Worm (Caenorhabditis elegans) whole organism, young adult: ENCODE measurements around the gene cdc-48.1.

ENCODE experiments used
- B0019.2 ChIP-seq: fragments of 200-800 bp; sonication (Bioruptor generic); conservative IDR thresholded peaks from 2 replicates; pipeline ENCODE4 v1.3.6; 2022; ENCODE audit warnings: missing genetic modification reagents, missing genetic modification characterization, missing compliant biosample characterization
- B0336.3 ChIP-seq: fragments of 200-800 bp; sonication (Bioruptor generic); IDR thresholded peaks from 2 replicates; pipeline ENCODE4 v1.3.6; 2022; ENCODE audit warnings: missing genetic modification characterization, missing compliant biosample characterization
- C17E4.6 ChIP-seq: fragments of 200-800 bp; sonication (Bioruptor generic); IDR thresholded peaks from 2 replicates; pipeline ENCODE4 v1.3.6; 2022; ENCODE audit warnings: missing genetic modification reagents, missing genetic modification characterization, missing compliant biosample characterization
- F23B12.7 ChIP-seq: sonication (generic microtip); optimal IDR thresholded peaks from 2 replicates; lab custom pipeline; 2017; ENCODE audit warnings: missing genetic modification characterization, mild to moderate bottlenecking, missing compliant biosample characterization, antibody characterized with exemption, moderate library complexity; ENCODE audit not compliant: insufficient read depth
- F33H1.4 ChIP-seq: fragments of 200-800 bp; sonication (Bioruptor generic); IDR thresholded peaks from 2 replicates; pipeline ENCODE4 v1.3.6; 2022; ENCODE audit warnings: missing genetic modification reagents, missing genetic modification characterization, missing compliant biosample characterization
- F52B5.7 ChIP-seq: sonication (generic microtip); optimal IDR thresholded peaks from 2 replicates; lab custom pipeline; 2016; ENCODE audit warnings: mild to moderate bottlenecking, missing genetic modification characterization, missing compliant biosample characterization
- K11D2.4 ChIP-seq: fragments of 200-800 bp; sonication (Bioruptor generic); IDR thresholded peaks from 2 replicates; pipeline ENCODE4 v1.3.6; 2022; ENCODE audit warnings: missing genetic modification reagents, missing genetic modification characterization, missing compliant biosample characterization
- Y95B8A.8 ChIP-seq: fragments of 200-800 bp; sonication (Bioruptor generic); IDR thresholded peaks from 2 replicates; pipeline ENCODE4 v1.3.6; 2022; ENCODE audit warnings: missing genetic modification reagents, missing genetic modification characterization, missing compliant biosample characterization
- ama-1 ChIP-seq, 3 experiments: fragments of 150-350 bp in 1 of 3; sonication (generic microtip) in 2 of 3; optimal IDR thresholded peaks; 2 replicates each; lab custom pipeline; 2014 to 2018; ENCODE audit warnings: missing biosample characterization in 2 of 3, missing genetic modification characterization in 2 of 3, missing genetic modification reagents in 2 of 3
- aptf-3 ChIP-seq: fragments of 200-800 bp; sonication (Bioruptor generic); IDR thresholded peaks from 2 replicates; pipeline ENCODE4 v1.3.6; 2022; ENCODE audit warnings: missing genetic modification characterization, missing compliant biosample characterization
- athp-1 ChIP-seq: sonication (generic microtip); optimal IDR thresholded peaks from 2 replicates; lab custom pipeline; 2017; ENCODE audit warnings: mild to moderate bottlenecking, missing genetic modification characterization, missing compliant biosample characterization
- attf-3 ChIP-seq: fragments of 200-800 bp; sonication (Bioruptor generic); conservative IDR thresholded peaks from 2 replicates; pipeline ENCODE4 v1.3.6; 2022; ENCODE audit warnings: missing genetic modification reagents, missing genetic modification characterization, missing compliant biosample characterization
- attf-5 ChIP-seq: fragments of 200-800 bp; sonication (Bioruptor generic); optimal IDR thresholded peaks from 2 replicates; lab custom pipeline; 2018; ENCODE audit warnings: mild to moderate bottlenecking, missing genetic modification characterization, missing compliant biosample characterization
- cebp-1 ChIP-seq, 2 experiments: fragments of 200-800 bp in 1 of 2; sonication (Bioruptor generic) in 1 of 2; sonication (generic microtip) in 1 of 2; IDR thresholded peaks in 1 of 2; optimal IDR thresholded peaks in 1 of 2; 2 replicates each; pipeline versions ENCODE4 v1.3.6 to Lab custom; 2017 to 2022; ENCODE audit warnings: missing compliant biosample characterization in 2 of 2, missing genetic modification characterization in 2 of 2, mild to moderate bottlenecking in 1 of 2, missing genetic modification reagents in 1 of 2, moderate library complexity in 1 of 2
- cebp-2 ChIP-seq: fragments of 200-800 bp; sonication (Bioruptor generic); IDR thresholded peaks from 2 replicates; pipeline ENCODE4 v1.3.6; 2022; ENCODE audit warnings: missing genetic modification characterization, missing compliant biosample characterization
- ceh-100 ChIP-seq: fragments of 200-800 bp; sonication (Bioruptor generic); IDR thresholded peaks from 2 replicates; pipeline ENCODE4 v1.3.6; 2022; ENCODE audit warnings: missing genetic modification reagents, missing genetic modification characterization, missing compliant biosample characterization
- ceh-79 ChIP-seq: sonication (generic microtip); optimal IDR thresholded peaks from 2 replicates; lab custom pipeline; 2017; ENCODE audit warnings: mild to moderate bottlenecking, missing genetic modification characterization, missing compliant biosample characterization
- efl-1 ChIP-seq: fragments of 150-350 bp; optimal IDR thresholded peaks from 2 replicates; lab custom pipeline; 2014; ENCODE audit warnings: missing biosample characterization, missing genetic modification reagents, missing genetic modification characterization
- egl-44 ChIP-seq: fragments of 200-800 bp; sonication (Bioruptor generic); IDR thresholded peaks from 2 replicates; pipeline ENCODE4 v1.3.6; 2022; ENCODE audit warnings: missing genetic modification reagents, missing genetic modification characterization, missing compliant biosample characterization
- egrh-3 ChIP-seq: fragments of 200-800 bp; sonication (Bioruptor generic); IDR thresholded peaks from 2 replicates; pipeline ENCODE4 v1.3.6; 2022; ENCODE audit warnings: missing genetic modification reagents, missing genetic modification characterization, missing compliant biosample characterization
- gei-17 ChIP-seq: fragments of 200-800 bp; sonication (Bioruptor generic); optimal IDR thresholded peaks from 2 replicates; lab custom pipeline; 2018; ENCODE audit warnings: mild to moderate bottlenecking, missing genetic modification characterization, missing compliant biosample characterization
- hlh-26 ChIP-seq: fragments of 200-800 bp; sonication (Bioruptor generic); conservative IDR thresholded peaks from 2 replicates; pipeline ENCODE4 v1.3.6; 2022; ENCODE audit warnings: missing genetic modification reagents, missing genetic modification characterization, missing compliant biosample characterization
- hmg-1.2 ChIP-seq: fragments of 200-800 bp; sonication (Bioruptor generic); IDR thresholded peaks from 2 replicates; pipeline ENCODE4 v1.3.6; 2022; ENCODE audit warnings: missing genetic modification reagents, missing genetic modification characterization, missing compliant biosample characterization
- hsf-1 ChIP-seq: fragments of 200-800 bp; sonication (Bioruptor generic); IDR thresholded peaks from 2 replicates; pipeline ENCODE4 v1.3.6; 2022; ENCODE audit warnings: missing genetic modification reagents, missing genetic modification characterization, missing compliant biosample characterization
- let-526 ChIP-seq: fragments of 200-800 bp; sonication (Bioruptor generic); IDR thresholded peaks from 2 replicates; pipeline ENCODE4 v1.3.6; 2022; ENCODE audit warnings: missing genetic modification reagents, missing genetic modification characterization, missing compliant biosample characterization
- let-607 ChIP-seq, 2 experiments: fragments of 200-800 bp in 1 of 2; sonication (Bioruptor generic) in 1 of 2; sonication (generic microtip) in 1 of 2; optimal IDR thresholded peaks; 2 replicates each; lab custom pipeline; 2016 to 2018; ENCODE audit warnings: mild to moderate bottlenecking in 2 of 2, missing compliant biosample characterization in 2 of 2, missing genetic modification characterization in 2 of 2, moderate library complexity in 2 of 2, missing genotype in 1 of 2
- lin-40 ChIP-seq: sonication (generic microtip); optimal IDR thresholded peaks from 2 replicates; lab custom pipeline; 2016; ENCODE audit warnings: missing genetic modification characterization, mild to moderate bottlenecking, missing compliant biosample characterization, missing genotype, missing genetic modification reagents
- lsy-27 ChIP-seq: sonication (generic microtip); optimal IDR thresholded peaks from 2 replicates; lab custom pipeline; 2017; ENCODE audit warnings: missing genetic modification characterization, mild to moderate bottlenecking, missing compliant biosample characterization, antibody characterized with exemption, missing genotype, borderline replicate concordance; ENCODE audit not compliant: insufficient read depth
- madf-6 ChIP-seq: fragments of 200-800 bp; sonication (Bioruptor generic); IDR thresholded peaks from 2 replicates; pipeline ENCODE4 v1.3.6; 2022; ENCODE audit warnings: missing genetic modification reagents, missing genetic modification characterization, missing compliant biosample characterization
- mes-4 ChIP-seq: sonication (generic microtip); optimal IDR thresholded peaks from 2 replicates; lab custom pipeline; 2016; ENCODE audit warnings: missing genotype, missing genetic modification characterization, missing compliant biosample characterization
- mxl-1 ChIP-seq: sonication (generic microtip); optimal IDR thresholded peaks from 2 replicates; lab custom pipeline; 2016; ENCODE audit warnings: missing genetic modification characterization, missing compliant biosample characterization
- nfyb-1 ChIP-seq: fragments of 200-800 bp; sonication (Bioruptor generic); IDR thresholded peaks from 2 replicates; pipeline ENCODE4 v1.3.6; 2022; ENCODE audit warnings: missing genetic modification reagents, missing genetic modification characterization, missing compliant biosample characterization
- nhr-179 ChIP-seq: sonication (generic microtip); optimal IDR thresholded peaks from 2 replicates; lab custom pipeline; 2016; ENCODE audit warnings: mild to moderate bottlenecking, missing genetic modification characterization, missing compliant biosample characterization
- nhr-90 ChIP-seq: sonication (generic microtip); optimal IDR thresholded peaks from 2 replicates; lab custom pipeline; 2016; ENCODE audit warnings: missing genotype, mild to moderate bottlenecking, missing genetic modification characterization, missing compliant biosample characterization
- pbrm-1 ChIP-seq: fragments of 200-800 bp; sonication (Bioruptor generic); IDR thresholded peaks from 2 replicates; pipeline ENCODE4 v1.3.6; 2022; ENCODE audit warnings: missing genetic modification reagents, missing genetic modification characterization, missing compliant biosample characterization
- pha-4 ChIP-seq: fragments of 150-350 bp; sonication (generic microtip); optimal IDR thresholded peaks from 2 replicates; lab custom pipeline; 2014; ENCODE audit warnings: missing biosample characterization, missing genetic modification reagents, missing genetic modification characterization
- repo-1 ChIP-seq: sonication (generic microtip); optimal IDR thresholded peaks from 2 replicates; lab custom pipeline; 2017; ENCODE audit warnings: mild to moderate bottlenecking, missing genetic modification characterization, missing compliant biosample characterization
- sdz-38 ChIP-seq: sonication (generic microtip); optimal IDR thresholded peaks from 2 replicates; lab custom pipeline; 2016; ENCODE audit warnings: missing genotype, missing genetic modification characterization, missing compliant biosample characterization
- snpc-1.1 ChIP-seq: sonication (generic microtip); optimal IDR thresholded peaks from 2 replicates; lab custom pipeline; 2017; ENCODE audit warnings: missing genetic modification characterization, mild to moderate bottlenecking, missing compliant biosample characterization, antibody characterized with exemption, moderate library complexity, missing genotype, missing genetic modification reagents; ENCODE audit not compliant: insufficient read depth
- somi-1 ChIP-seq: fragments of 200-800 bp; sonication (Bioruptor generic); optimal IDR thresholded peaks from 2 replicates; lab custom pipeline; 2018; ENCODE audit warnings: mild to moderate bottlenecking, missing genetic modification characterization, missing compliant biosample characterization
- zfh-2 ChIP-seq: fragments of 200-800 bp; sonication (Bioruptor generic); conservative IDR thresholded peaks from 2 replicates; pipeline ENCODE4 v1.3.6; 2022; ENCODE audit warnings: missing genetic modification reagents, missing genetic modification characterization, missing compliant biosample characterization
- ztf-18 ChIP-seq: sonication (generic microtip); optimal IDR thresholded peaks from 2 replicates; lab custom pipeline; 2016; ENCODE audit warnings: missing genotype, mild to moderate bottlenecking, missing genetic modification characterization, missing compliant biosample characterization

Gene cdc-48.1

DNA sequence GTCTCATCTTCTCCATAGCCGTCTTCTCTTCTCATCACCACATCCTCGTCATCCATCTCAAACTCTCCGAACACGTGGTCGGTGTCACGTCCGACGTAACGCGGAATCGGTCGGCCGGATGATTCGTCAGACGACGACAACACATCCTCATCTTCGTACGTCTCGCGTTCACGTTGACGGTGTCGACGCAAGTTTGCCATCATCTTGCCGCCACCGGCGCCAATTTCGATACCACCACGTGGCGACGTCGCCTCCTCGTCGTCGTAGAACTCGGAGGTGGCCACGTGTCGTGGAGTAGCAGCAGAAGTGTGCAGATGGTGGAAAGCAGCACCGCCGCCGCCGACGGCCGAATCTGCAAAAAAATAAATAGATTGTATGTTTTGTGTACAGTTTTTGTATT lies 15.9 kb downstream of the cdc-48.1 start (continued):
- TF ChIP-seq let-607 (tag; optimal IDR thresholded peaks at IDR 0.05; lab: Kevin White, UChicago), result peak in 1 of 2 experiments; percentile 0
- peak; percentile 17 for TF ChIP-seq athp-1 (tag; lab: Kevin White, UChicago)
- TF ChIP-seq pbrm-1 (GFP tag; lab: Robert Waterston, UW), result peak; percentile 42; the same call in 1 of the 2 replicates
- no peak for TF ChIP-seq lsy-27 (tag; lab: Kevin White, UChicago)
- no peak for TF ChIP-seq hlh-26
- TF ChIP-seq mes-4, result no peak
- no peak for TF ChIP-seq cebp-1 (GFP tag; IDR thresholded peaks at IDR 0.05; lab: Robert Waterston, UW)
- TF ChIP-seq cebp-1 (tag; optimal IDR thresholded peaks at IDR 0.05; lab: Kevin White, UChicago), result peak; percentile 41
- peak; percentile 66; the same call in 1 of the 2 replicates for TF ChIP-seq B0336.3 (GFP tag; lab: Robert Waterston, UW)
- TF ChIP-seq mxl-1 (tag; lab: Kevin White, UChicago), result no peak
- TF ChIP-seq ama-1 (optimal IDR thresholded peaks at IDR 0.05; lab: Kevin White, UChicago), result peak; percentile 62
- no peak for TF ChIP-seq ama-1 (GFP tag; optimal IDR thresholded peaks at IDR 0.05; lab: Kevin White, UChicago)
- TF ChIP-seq let-526 (GFP tag; lab: Robert Waterston, UW), result 0 out of 2 replicates have a peak, but pooled peaks have one; percentile 52
- peak; percentile 71 for TF ChIP-seq egrh-3
- no peak for TF ChIP-seq madf-6 (GFP tag; lab: Robert Waterston, UW)
- TF ChIP-seq attf-5, result peak; percentile 30
- no peak for TF ChIP-seq B0019.2 (GFP tag; lab: Robert Waterston, UW)
- peak; percentile 85 for TF ChIP-seq F52B5.7 (tag; lab: Kevin White, UChicago)
- no peak for TF ChIP-seq ceh-79 (tag; lab: Kevin White, UChicago)
- TF ChIP-seq efl-1 (GFP tag; lab: Kevin White, UChicago), result no peak

DNA sequence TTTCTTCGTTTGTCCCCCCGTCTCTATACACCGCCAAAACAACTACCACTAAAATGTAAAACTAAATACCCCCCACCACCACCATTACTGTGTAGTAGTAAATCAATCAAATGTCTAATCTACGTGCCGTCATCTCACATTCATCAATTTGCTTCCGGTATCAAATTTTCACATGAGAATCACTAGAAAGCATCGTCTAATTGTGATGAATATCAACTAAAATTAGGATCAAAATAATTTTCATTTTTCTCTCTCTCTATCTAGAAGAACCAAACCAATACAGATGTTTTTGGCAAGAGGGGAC lies 16.5 kb downstream of the cdc-48.1 start:
- TF ChIP-seq nfyb-1 (GFP tag; lab: Robert Waterston, UW) (0 out of 2 replicates have a peak, but pooled peaks have one; percentile 7), pha-4 (tag; lab: Kevin White, UChicago) (peak; percentile 30), ztf-18 (tag; lab: Kevin White, UChicago) (no peak), Y95B8A.8 (GFP tag; lab: Robert Waterston, UW) (0 out of 2 replicates have a peak, but pooled peaks have one; percentile 10), lin-40 (tag; lab: Kevin White, UChicago) (no peak)

DNA sequence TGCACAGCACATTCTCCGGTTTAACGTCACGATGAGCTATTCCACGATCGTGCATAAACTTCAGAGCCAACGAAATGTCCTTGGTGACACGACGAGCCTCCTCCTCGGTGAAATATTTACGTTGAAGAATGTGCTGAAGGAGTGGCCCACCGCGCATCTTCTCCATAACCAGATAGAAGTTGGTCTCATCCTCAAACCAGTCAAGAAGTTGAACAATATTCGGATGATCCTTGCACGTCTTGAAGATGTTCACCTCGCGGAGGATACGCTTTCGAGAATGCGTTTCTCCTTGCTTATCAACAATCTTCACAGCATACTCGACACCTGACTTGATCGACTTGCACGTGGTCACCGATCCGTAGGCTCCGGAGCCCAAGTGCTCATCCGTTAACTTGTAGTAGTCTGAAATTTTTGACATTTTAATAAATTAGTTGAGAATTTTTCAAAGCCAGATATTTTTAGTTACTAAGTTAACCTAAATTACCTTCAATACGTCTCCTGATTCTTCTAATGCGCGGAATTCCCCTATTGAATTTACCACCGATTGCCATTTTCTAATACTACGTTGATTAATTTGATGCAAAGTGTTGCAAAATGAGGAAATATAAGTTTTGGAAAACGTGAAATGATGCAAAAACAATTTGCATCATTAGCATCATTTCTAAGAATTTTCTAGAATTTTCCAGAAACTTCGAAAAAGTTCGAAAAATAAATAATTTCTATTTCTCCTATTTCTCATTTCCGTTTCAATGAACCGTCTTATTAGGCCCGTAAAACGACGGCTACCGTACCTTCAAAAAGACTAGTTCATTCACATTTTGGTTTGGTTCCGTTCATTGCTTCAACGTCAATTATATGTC lies 17.1 kb downstream of the cdc-48.1 start:
- TF ChIP-seq nhr-179 (tag; lab: Kevin White, UChicago) (no peak), gei-17 (GFP tag; lab: Kevin White, UChicago) (no peak), F23B12.7 (tag; lab: Kevin White, UChicago) (no peak), sdz-38 (no peak), hmg-1.2 (GFP tag; lab: Robert Waterston, UW) (peak; percentile 18; the same call in 1 of the 2 replicates), snpc-1.1 (tag; lab: Kevin White, UChicago) (no peak), lin-40 (tag; lab: Kevin White, UChicago) (no peak), egl-44 (GFP tag; lab: Robert Waterston, UW) (peak; percentile 66; the same call in 1 of the 2 replicates), hsf-1 (GFP tag; lab: Robert Waterston, UW) (peak; percentile 85), repo-1 (tag; lab: Kevin White, UChicago) (peak; percentile 73), F52B5.7 (tag; lab: Kevin White, UChicago) (no peak), nhr-90 (tag; lab: Kevin White, UChicago) (peak; percentile 35), zfh-2 (GFP tag; lab: Robert Waterston, UW) (peak; percentile 52), somi-1 (GFP tag; lab: Kevin White, UChicago) (no peak), C17E4.6 (GFP tag; lab: Robert Waterston, UW) (no peak), aptf-3 (GFP tag; lab: Robert Waterston, UW) (peak; percentile 6; the same call in 1 of the 2 replicates), cebp-2 (0 out of 2 replicates have a peak, but pooled peaks have one; percentile 24), ceh-100 (GFP tag; lab: Robert Waterston, UW) (0 out of 2 replicates have a peak, but pooled peaks have one; percentile 8), K11D2.4 (no peak), ama-1 (optimal IDR thresholded peaks at IDR 0.05; lab: Kevin White, UChicago) (peak; percentile 74), ama-1 (GFP tag; optimal IDR thresholded peaks at IDR 0.05; lab: Kevin White, UChicago) (no peak), attf-3 (GFP tag; lab: Robert Waterston, UW) (0 out of 2 replicates have a peak, but pooled peaks have one; percentile 20), F33H1.4 (GFP tag; lab: Robert Waterston, UW) (no peak)
